Worm (Caenorhabditis elegans): ENCODE results near the gene F58D2.5.

- no peak for TF ChIP-seq ceh-13 (GFP tag; optimal IDR thresholded peaks at IDR 0.05)
- TF ChIP-seq ama-1 (optimal IDR thresholded peaks at IDR 0.05) = no peak
- TF ChIP-seq flt-1 (GFP tag; IDR thresholded peaks at IDR 0.05) = no peak
- no peak for TF ChIP-seq hmg-4 (GFP tag; optimal IDR thresholded peaks at IDR 0.05)
- TF ChIP-seq B0310.2 (tag; optimal IDR thresholded peaks at IDR 0.05) = no peak
- TF ChIP-seq F13C5.2 (tag; optimal IDR thresholded peaks at IDR 0.05) = no peak
- TF ChIP-seq aly-1 (tag; optimal IDR thresholded peaks at IDR 0.05) = no peak
- TF ChIP-seq tbx-11 (GFP tag; IDR thresholded peaks at IDR 0.05) = no peak
- no peak for TF ChIP-seq hnd-1 (tag; optimal IDR thresholded peaks at IDR 0.05)
- no peak for TF ChIP-seq tra-4 (tag; optimal IDR thresholded peaks at IDR 0.05)
- no peak for TF ChIP-seq pes-1 (GFP tag; IDR thresholded peaks at IDR 0.05)
- TF ChIP-seq ceh-36 (tag; optimal IDR thresholded peaks at IDR 0.05) = no peak
- TF ChIP-seq hmbx-1 (tag; optimal IDR thresholded peaks at IDR 0.05) = no peak
- no peak for TF ChIP-seq ets-7 (tag; optimal IDR thresholded peaks at IDR 0.05)
Measured at ce11 chrIV:13180723-13181122, 12.4 kb downstream of the F58D2.5 start, which contains the start of gene F58D2.3.

Measured in whole organism, early embryonic.